Fruit fly (Drosophila melanogaster): Measurements from ENCODE around the gene AstC-R1.

The AstC-R1 gene

dm6 chr3L:18621735-18622421 is 61.8 kb downstream of the AstC-R1 start, which contains the start of gene not:
Gene not, minus strand, starts transcription at chr3L:18622129.
- no peak for TF ChIP-seq CG17806 (tag; optimal IDR thresholded peaks at IDR 0.05)
- TF ChIP-seq CG13204 (GFP tag; optimal IDR thresholded peaks at IDR 0.05) = peak; percentile 41
- TF ChIP-seq CG14655 (GFP tag; optimal IDR thresholded peaks at IDR 0.05) = peak; percentile 20
- TF ChIP-seq CG12605 (GFP tag; IDR thresholded peaks at IDR 0.05) = 0 out of 2 replicates have a peak, but pooled peaks have one; percentile 5
- TF ChIP-seq gl (tag; optimal IDR thresholded peaks at IDR 0.05) = no peak
- TF ChIP-seq D1 (tag; optimal IDR thresholded peaks at IDR 0.05) = no peak
- no peak for TF ChIP-seq CG34367 (tag; optimal IDR thresholded peaks at IDR 0.05)
- TF ChIP-seq CG10348 (GFP tag; IDR thresholded peaks at IDR 0.05) = no peak
- no peak for TF ChIP-seq EcR (GFP tag; optimal IDR thresholded peaks at IDR 0.05)
- TF ChIP-seq Pif1A (GFP tag; optimal IDR thresholded peaks at IDR 0.05) = no peak
- TF ChIP-seq rn (GFP tag; IDR thresholded peaks at IDR 0.05) = no peak
- no peak for TF ChIP-seq CG32121 (GFP tag; IDR thresholded peaks at IDR 0.05)
- no peak; the same call in 1 of the 2 replicates for TF ChIP-seq Ets98B (GFP tag; IDR thresholded peaks at IDR 0.05)
- peak; percentile 9; the same call in 1 of the 3 replicates for TF ChIP-seq CG4496 (GFP tag; IDR thresholded peaks at IDR 0.05)

- TF ChIP-seq fd96Ca (GFP tag; IDR thresholded peaks at IDR 0.05) (no peak), D1 (tag; optimal IDR thresholded peaks at IDR 0.05) (no peak), Pif1A (GFP tag; optimal IDR thresholded peaks at IDR 0.05) (no peak), CG12605 (GFP tag; IDR thresholded peaks at IDR 0.05) (no peak), EcR (GFP tag; optimal IDR thresholded peaks at IDR 0.05) (no peak), Pif1B (GFP tag; optimal IDR thresholded peaks at IDR 0.05) (no peak), CG4496 (GFP tag; IDR thresholded peaks at IDR 0.05) (no peak), CG34367 (tag; optimal IDR thresholded peaks at IDR 0.05) (no peak), Snoo (tag; optimal IDR thresholded peaks at IDR 0.05) (no peak), Ets98B (GFP tag; IDR thresholded peaks at IDR 0.05) (no peak), gl (tag; optimal IDR thresholded peaks at IDR 0.05) (no peak), CG17806 (tag; optimal IDR thresholded peaks at IDR 0.05) (no peak), CG8301 (tag; optimal IDR thresholded peaks at IDR 0.05) (no peak), CG9948 (tag; optimal IDR thresholded peaks at IDR 0.05) (no peak), rn (GFP tag; IDR thresholded peaks at IDR 0.05) (no peak), CG14655 (GFP tag; optimal IDR thresholded peaks at IDR 0.05) (no peak)
Observed at dm6 chr3L:18622422-18622739, 62.3 kb downstream of the AstC-R1 start, which contains the start of gene bora. Gene bora, plus strand, starts transcription at chr3L:18622692.

dm6 chr3L:18625786-18626185 is 65.7 kb downstream of the AstC-R1 start, which contains the start of gene MYPT-75D:
Gene MYPT-75D, plus strand, starts transcription at chr3L:18625959.
- TF ChIP-seq CG8301 (tag; optimal IDR thresholded peaks at IDR 0.05) = no peak
- TF ChIP-seq CG17806 (tag; optimal IDR thresholded peaks at IDR 0.05) = no peak
- TF ChIP-seq CG12605 (GFP tag; IDR thresholded peaks at IDR 0.05) = peak; percentile 22; the same call in 1 of the 2 replicates
- TF ChIP-seq gl (tag; optimal IDR thresholded peaks at IDR 0.05) = no peak
- peak; percentile 3 for TF ChIP-seq EcR (GFP tag; optimal IDR thresholded peaks at IDR 0.05)
- TF ChIP-seq Ets98B (GFP tag; IDR thresholded peaks at IDR 0.05) = peak; percentile 9; the same call in 1 of the 2 replicates
- no peak for TF ChIP-seq CG10348 (GFP tag; IDR thresholded peaks at IDR 0.05)
